Fruit fly (Drosophila melanogaster) whole organism, embryonic: ENCODE results near the gene SamDC.
A peak's percentile ranks its signal among the peaks of the same experiment; 100 is the strongest.

Experiments
- B-H2 ChIP-seq: fragments of 200-800 bp; sonication (Bioruptor generic); optimal IDR thresholded peaks from 2 replicates; lab custom pipeline; 2018; ENCODE audit warnings: missing biosample characterization, mild to moderate bottlenecking, missing genetic modification characterization
- BtbVII ChIP-seq: fragments of 200-800 bp; sonication (Bioruptor generic); optimal IDR thresholded peaks from 3 replicates; lab custom pipeline; 2017; ENCODE audit warnings: missing biosample characterization, mild to moderate bottlenecking, missing genetic modification characterization
- CG10979 ChIP-seq: fragments of 200-800 bp; sonication (Bioruptor generic); optimal IDR thresholded peaks from 2 replicates; lab custom pipeline; 2018; ENCODE audit warnings: missing biosample characterization, mild to moderate bottlenecking, missing genetic modification characterization, moderate library complexity
- CG12219 ChIP-seq: fragments of 200-800 bp; sonication (Bioruptor generic); optimal IDR thresholded peaks from 3 replicates; lab custom pipeline; 2018; ENCODE audit warnings: missing biosample characterization, mild to moderate bottlenecking, missing genetic modification characterization
- CG12299 ChIP-seq: fragments of 200-800 bp; sonication (Bioruptor generic); optimal IDR thresholded peaks from 2 replicates; lab custom pipeline; 2018; ENCODE audit warnings: missing biosample characterization, mild to moderate bottlenecking, missing genetic modification characterization
- CG12659 ChIP-seq: fragments of 200-800 bp; sonication (Bioruptor generic); optimal IDR thresholded peaks from 3 replicates; lab custom pipeline; 2017; ENCODE audit warnings: mild to moderate bottlenecking, missing biosample characterization, missing genetic modification reagents, missing genetic modification characterization
- CG13287 ChIP-seq: fragments of 200-800 bp; sonication (Bioruptor generic); IDR thresholded peaks from 2 replicates; pipeline ENCODE4 v1.3.6; 2022; ENCODE audit warnings: missing biosample characterization, missing genetic modification characterization; ENCODE audit not compliant: partially characterized antibody
- CG14014 ChIP-seq: fragments of 200-800 bp; sonication (Bioruptor generic); IDR thresholded peaks from 2 replicates; pipeline ENCODE4 v1.3.6; 2022; ENCODE audit warnings: missing biosample characterization, missing genetic modification characterization
- CG15073 ChIP-seq: fragments of 200-800 bp; sonication (Bioruptor generic); optimal IDR thresholded peaks from 2 replicates; lab custom pipeline; 2016; ENCODE audit warnings: missing biosample characterization, missing genetic modification characterization
- CG16779 ChIP-seq: fragments of 200-800 bp; sonication (Bioruptor generic); IDR thresholded peaks from 2 replicates; pipeline ENCODE4 v1.3.6; 2022; ENCODE audit warnings: missing biosample characterization, missing genetic modification characterization
- CG18262 ChIP-seq: fragments of 200-800 bp; optimal IDR thresholded peaks from 3 replicates; lab custom pipeline; 2019; ENCODE audit warnings: missing biosample characterization, mild to moderate bottlenecking, missing genetic modification characterization, moderate library complexity
- CG18476 ChIP-seq: fragments of 200-800 bp; sonication (Bioruptor generic); optimal IDR thresholded peaks from 2 replicates; lab custom pipeline; 2016; ENCODE audit warnings: missing biosample characterization, mild to moderate bottlenecking, missing genetic modification characterization
- CG2199 ChIP-seq: fragments of 200-800 bp; sonication (Bioruptor generic); IDR thresholded peaks from 3 replicates; pipeline ENCODE4 v1.3.6; 2022; ENCODE audit warnings: missing biosample characterization, missing genetic modification characterization
- CG3065 ChIP-seq: fragments of 200-800 bp; sonication (Bioruptor generic); optimal IDR thresholded peaks from 2 replicates; lab custom pipeline; 2016; ENCODE audit warnings: missing biosample characterization, missing genetic modification characterization
- CG31365 ChIP-seq: fragments of 200-800 bp; sonication (Bioruptor generic); optimal IDR thresholded peaks from 2 replicates; lab custom pipeline; 2018; ENCODE audit warnings: missing biosample characterization, mild to moderate bottlenecking, missing genetic modification characterization
- CG4328 ChIP-seq: fragments of 200-800 bp; sonication (Bioruptor generic); optimal IDR thresholded peaks from 3 replicates; lab custom pipeline; 2017; ENCODE audit warnings: missing biosample characterization, missing genetic modification reagents, missing genetic modification characterization
- CG4360 ChIP-seq: fragments of 200-800 bp; sonication (Bioruptor generic); IDR thresholded peaks from 2 replicates; pipeline ENCODE4 v1.3.6; 2022; ENCODE audit warnings: missing biosample characterization, missing genetic modification characterization
- CG4424 ChIP-seq: fragments of 200-800 bp; sonication (Bioruptor generic); optimal IDR thresholded peaks from 3 replicates; lab custom pipeline; 2016; ENCODE audit warnings: missing biosample characterization, missing genetic modification characterization
- CG6654 ChIP-seq: fragments of 200-800 bp; sonication (Bioruptor generic); optimal IDR thresholded peaks from 2 replicates; lab custom pipeline; 2017; ENCODE audit warnings: missing biosample characterization, mild to moderate bottlenecking, missing genetic modification characterization
- CG6689 ChIP-seq: fragments of 200-800 bp; sonication (Bioruptor generic); IDR thresholded peaks from 2 replicates; pipeline ENCODE4 v1.3.6; 2022; ENCODE audit warnings: missing biosample characterization, missing genetic modification characterization
- CG7556 ChIP-seq: fragments of 200-800 bp; sonication (Bioruptor generic); optimal IDR thresholded peaks from 2 replicates; lab custom pipeline; 2017; ENCODE audit warnings: missing biosample characterization, mild to moderate bottlenecking, missing genetic modification characterization
- CG7786 ChIP-seq: fragments of 200-800 bp; sonication (Bioruptor generic); optimal IDR thresholded peaks from 2 replicates; lab custom pipeline; 2016; ENCODE audit warnings: missing biosample characterization, missing genetic modification characterization
- CG9727 ChIP-seq: fragments of 200-800 bp; sonication (Bioruptor generic); optimal IDR thresholded peaks from 3 replicates; lab custom pipeline; 2017; ENCODE audit warnings: missing biosample characterization, mild to moderate bottlenecking, missing genetic modification characterization
- Dref ChIP-seq: fragments of 200-800 bp; sonication (Bioruptor generic); IDR thresholded peaks from 2 replicates; pipeline ENCODE4 v1.3.6; 2022; ENCODE audit warnings: missing biosample characterization, missing genetic modification characterization
- Drgx ChIP-seq: fragments of 200-800 bp; sonication (Bioruptor generic); IDR thresholded peaks from 2 replicates; pipeline ENCODE4 v1.3.6; 2022; ENCODE audit warnings: missing biosample characterization, missing genetic modification characterization
- Ets97D ChIP-seq: fragments of 200-800 bp; sonication (Bioruptor generic); optimal IDR thresholded peaks from 3 replicates; lab custom pipeline; 2016; ENCODE audit warnings: missing biosample characterization, missing genetic modification characterization
- Hmx ChIP-seq: fragments of 200-800 bp; sonication (Bioruptor generic); optimal IDR thresholded peaks from 2 replicates; lab custom pipeline; 2016; ENCODE audit warnings: missing biosample characterization, missing genetic modification characterization
- Hr39 ChIP-seq: fragments of >200 bp; optimal IDR thresholded peaks from 2 replicates; lab custom pipeline; 2017
- MBD-R2 ChIP-seq: fragments of 200-800 bp; sonication (Bioruptor generic); IDR thresholded peaks from 2 replicates; pipeline ENCODE4 v1.3.6; 2022; ENCODE audit warnings: missing biosample characterization, missing genetic modification characterization
- Max ChIP-seq: fragments of 200-800 bp; sonication (Bioruptor generic); optimal IDR thresholded peaks from 2 replicates; lab custom pipeline; 2016; ENCODE audit warnings: missing biosample characterization, mild to moderate bottlenecking, missing genetic modification characterization
- NFAT ChIP-seq: fragments of 200-800 bp; sonication (Bioruptor generic); IDR thresholded peaks from 2 replicates; pipeline ENCODE4 v1.3.6; 2022; ENCODE audit warnings: missing biosample characterization, missing genetic modification characterization
- NK7.1 ChIP-seq: fragments of 200-800 bp; sonication (Bioruptor generic); optimal IDR thresholded peaks from 3 replicates; lab custom pipeline; 2016; ENCODE audit warnings: missing biosample characterization, missing genetic modification characterization
- Poxn ChIP-seq: fragments of 200-800 bp; sonication (Bioruptor generic); IDR thresholded peaks from 2 replicates; pipeline ENCODE4 v1.3.6; 2022; ENCODE audit warnings: missing biosample characterization, missing genetic modification characterization
- Sox100B ChIP-seq: fragments of 200-800 bp; sonication (Bioruptor generic); optimal IDR thresholded peaks from 3 replicates; lab custom pipeline; 2018; ENCODE audit warnings: missing biosample characterization, mild to moderate bottlenecking, missing genetic modification characterization
- Stat92E ChIP-seq, 3 experiments: fragments of >200 bp in 2 of 3; fragments of 200-800 bp in 1 of 3; sonication (Bioruptor generic) in 1 of 3; optimal IDR thresholded peaks; 2 replicates each; lab custom pipeline; 2017 to 2019; ENCODE audit warnings: missing biosample characterization in 3 of 3, missing genetic modification characterization in 3 of 3, mild to moderate bottlenecking in 1 of 3, moderate library complexity in 1 of 3
- Taf1 ChIP-seq: fragments of 200-800 bp; sonication (Bioruptor generic); IDR thresholded peaks from 2 replicates; pipeline ENCODE4 v1.3.6; 2022; ENCODE audit warnings: missing biosample characterization, missing genetic modification characterization
- Usf ChIP-seq: fragments of 200-800 bp; sonication (Bioruptor generic); optimal IDR thresholded peaks from 2 replicates; lab custom pipeline; 2017; ENCODE audit warnings: missing genotype, missing biosample characterization, missing genetic modification characterization
- amos ChIP-seq: fragments of 200-800 bp; sonication (Bioruptor generic); IDR thresholded peaks from 2 replicates; pipeline ENCODE4 v1.3.6; 2022; ENCODE audit warnings: missing biosample characterization, missing genetic modification characterization; ENCODE audit not compliant: partially characterized antibody
- bbx ChIP-seq: fragments of 200-800 bp; sonication (Bioruptor generic); IDR thresholded peaks from 2 replicates; pipeline ENCODE4 v1.3.6; 2022; ENCODE audit warnings: missing biosample characterization, missing genetic modification characterization; ENCODE audit not compliant: partially characterized antibody
- bowl ChIP-seq: fragments of 200-800 bp; sonication (Bioruptor generic); IDR thresholded peaks from 2 replicates; pipeline ENCODE4 v1.3.6; 2022; ENCODE audit warnings: missing biosample characterization, missing genetic modification characterization
- chif ChIP-seq, 2 experiments: fragments of 200-800 bp; sonication (Bioruptor generic); optimal IDR thresholded peaks; 3 replicates each; lab custom pipeline; 2016; ENCODE audit warnings: missing biosample characterization in 2 of 2, missing genetic modification characterization in 2 of 2
- chm ChIP-seq: fragments of 200-800 bp; sonication (Bioruptor generic); IDR thresholded peaks from 2 replicates; pipeline ENCODE4 v1.3.6; 2022; ENCODE audit warnings: missing biosample characterization, missing genetic modification characterization
- dan ChIP-seq: fragments of 200-800 bp; sonication (Bioruptor generic); IDR thresholded peaks from 2 replicates; pipeline ENCODE4 v1.3.6; 2022; ENCODE audit warnings: missing biosample characterization, missing genetic modification characterization
- gem ChIP-seq: fragments of 200-800 bp; sonication (Bioruptor generic); optimal IDR thresholded peaks from 2 replicates; lab custom pipeline; 2019; ENCODE audit warnings: missing biosample characterization, mild to moderate bottlenecking, missing genetic modification characterization, moderate library complexity
- gro ChIP-seq: fragments of 200-800 bp; sonication (Bioruptor generic); optimal IDR thresholded peaks from 2 replicates; lab custom pipeline; 2016; ENCODE audit warnings: missing biosample characterization, missing genetic modification characterization
- jigr1 ChIP-seq: fragments of 200-800 bp; sonication (Bioruptor generic); IDR thresholded peaks from 3 replicates; pipeline ENCODE4 v1.3.6; 2022; ENCODE audit warnings: missing biosample characterization, missing genetic modification characterization
- kah ChIP-seq: fragments of 200-800 bp; sonication (Bioruptor generic); optimal IDR thresholded peaks from 2 replicates; lab custom pipeline; 2018; ENCODE audit warnings: missing biosample characterization, mild to moderate bottlenecking, missing genetic modification characterization
- knrl ChIP-seq: fragments of 200-800 bp; sonication (Bioruptor generic); IDR thresholded peaks from 3 replicates; pipeline ENCODE4 v1.3.6; 2022; ENCODE audit warnings: missing biosample characterization, missing genetic modification characterization; ENCODE audit not compliant: partially characterized antibody
- oc ChIP-seq: fragments of 200-800 bp; sonication (Bioruptor generic); optimal IDR thresholded peaks from 2 replicates; lab custom pipeline; 2018; ENCODE audit warnings: missing biosample characterization, mild to moderate bottlenecking, missing genetic modification characterization, moderate library complexity
- sqz ChIP-seq: fragments of 200-800 bp; sonication (Bioruptor generic); optimal IDR thresholded peaks from 3 replicates; lab custom pipeline; 2018; ENCODE audit warnings: missing biosample characterization, mild to moderate bottlenecking, missing genetic modification characterization
- sug ChIP-seq: fragments of 200-800 bp; optimal IDR thresholded peaks from 2 replicates; lab custom pipeline; 2019; ENCODE audit warnings: missing biosample characterization, mild to moderate bottlenecking, missing genetic modification characterization, moderate library complexity
- vfl ChIP-seq: fragments of 200-800 bp; sonication (Bioruptor generic); optimal IDR thresholded peaks from 2 replicates; lab custom pipeline; 2016; ENCODE audit warnings: missing biosample characterization, missing genetic modification characterization

SamDC gene

dm6 chr2L:10341405-10341804, 2.1 kb downstream of the SamDC start, which contains the start of gene CG31715 (continued):
- TF ChIP-seq Usf (GFP tag; lab: Kevin White, UChicago) = no peak
- TF ChIP-seq CG2199 (GFP tag; lab: Robert Waterston, UW) = no peak
- TF ChIP-seq CG12219 = no peak
- no peak for TF ChIP-seq CG7556 (GFP tag; lab: Kevin White, UChicago)
- TF ChIP-seq CG6654 = no peak
- peak; percentile 64 for TF ChIP-seq gem (tag; lab: Kevin White, UChicago)
- TF ChIP-seq CG4360 = no peak
- no peak for TF ChIP-seq CG4424 (GFP tag; lab: Kevin White, UChicago)
- peak; percentile 66 for TF ChIP-seq MBD-R2 (GFP tag; lab: Robert Waterston, UW)
- TF ChIP-seq CG16779 (GFP tag; lab: Robert Waterston, UW) = no peak
- TF ChIP-seq Sox100B = peak; percentile 18
- TF ChIP-seq knrl (GFP tag; lab: Robert Waterston, UW) = 0 out of 3 replicates have a peak, but pooled peaks have one; percentile 28
- TF ChIP-seq Hmx (GFP tag; lab: Kevin White, UChicago) = no peak
- no peak for TF ChIP-seq CG4328
- TF ChIP-seq chif (GFP tag; optimal IDR thresholded peaks at IDR 0.05; lab: Kevin White, UChicago) = no peak
- TF ChIP-seq Taf1 = no peak
- TF ChIP-seq CG6689 (GFP tag; lab: Robert Waterston, UW) = no peak
- no peak for TF ChIP-seq CG14014 (GFP tag; lab: Robert Waterston, UW)
- peak; percentile 59 for TF ChIP-seq kah (GFP tag; lab: Kevin White, UChicago)
- peak; percentile 63 for TF ChIP-seq CG13287
- TF ChIP-seq Poxn = no peak
- no peak for TF ChIP-seq Ets97D (GFP tag; lab: Kevin White, UChicago)
- no peak for TF ChIP-seq oc (tag; lab: Kevin White, UChicago)
- no peak for TF ChIP-seq chm (GFP tag; lab: Robert Waterston, UW)
- TF ChIP-seq NK7.1 (GFP tag; lab: Kevin White, UChicago) = no peak
- TF ChIP-seq dan (GFP tag; lab: Robert Waterston, UW) = no peak
- no peak for TF ChIP-seq BtbVII
- no peak for TF ChIP-seq CG12299 (tag; lab: Kevin White, UChicago)
- peak; percentile 57 for TF ChIP-seq Dref (GFP tag; lab: Robert Waterston, UW)
- TF ChIP-seq Drgx (GFP tag; lab: Robert Waterston, UW) = no peak
- no peak for TF ChIP-seq CG18476 (GFP tag; lab: Kevin White, UChicago)
- no peak for TF ChIP-seq Hr39 (lab: Kevin White, UChicago)
- peak; percentile 10 for TF ChIP-seq CG18262 (tag; lab: Kevin White, UChicago)
- no peak for TF ChIP-seq CG9727 (GFP tag; lab: Kevin White, UChicago)
- TF ChIP-seq bbx (GFP tag; lab: Robert Waterston, UW) = no peak
- peak; percentile 60; the same call in 1 of the 2 replicates for TF ChIP-seq amos (GFP tag; lab: Robert Waterston, UW)
- TF ChIP-seq Max = no peak
- TF ChIP-seq B-H2 (GFP tag; lab: Kevin White, UChicago) = peak; percentile 19
- no peak for TF ChIP-seq Stat92E (GFP tag; optimal IDR thresholded peaks at IDR 0.05; lab: Kevin White, UChicago)
- no peak for TF ChIP-seq CG7786 (GFP tag; lab: Kevin White, UChicago)
- TF ChIP-seq jigr1 = no peak
- no peak for TF ChIP-seq bowl (GFP tag; lab: Robert Waterston, UW)
- no peak for TF ChIP-seq vfl (GFP tag; lab: Kevin White, UChicago)
- TF ChIP-seq CG12659 = peak; percentile 23
- TF ChIP-seq gro (GFP tag; lab: Kevin White, UChicago) = no peak
- no peak for TF ChIP-seq NFAT
- TF ChIP-seq CG3065 (GFP tag; lab: Kevin White, UChicago) = no peak
- peak; percentile 15 for TF ChIP-seq sug (tag; lab: Kevin White, UChicago)
- no peak for TF ChIP-seq CG15073 (GFP tag; lab: Kevin White, UChicago)
- peak; percentile 4 for TF ChIP-seq CG10979
- no peak for TF ChIP-seq CG31365 (tag; lab: Kevin White, UChicago)
- no peak for TF ChIP-seq sqz (GFP tag; lab: Kevin White, UChicago)
